Fruit fly (Drosophila melanogaster) S2 (cell line): ENCODE data around the gene Gs2.

ENCODE experiments used
- CG8478 ChIP-seq: fragments of >200 bp; optimal IDR thresholded peaks from 2 replicates; lab custom pipeline; 2018
- CTCF ChIP-seq, 2 experiments: fragments of >200 bp; optimal IDR thresholded peaks; 2 replicates each; lab custom pipeline; 2018

- TF ChIP-seq CTCF (optimal IDR thresholded peaks at IDR 0.05; lab: Kevin White, UChicago) (no peak), CG8478 (lab: Kevin White, UChicago) (no peak)
Observed at dm6 chrX:11385498-11385897, 37.1 kb upstream of the Gs2 start.
